Fruit fly (Drosophila melanogaster): ENCODE measurements around the gene cysu.
"Not testable (repeated sequence)": the region's sequence is repeated elsewhere in the genome, so short reads cannot be mapped to it uniquely, and the experiment has no call there.

The cysu gene

DNA sequence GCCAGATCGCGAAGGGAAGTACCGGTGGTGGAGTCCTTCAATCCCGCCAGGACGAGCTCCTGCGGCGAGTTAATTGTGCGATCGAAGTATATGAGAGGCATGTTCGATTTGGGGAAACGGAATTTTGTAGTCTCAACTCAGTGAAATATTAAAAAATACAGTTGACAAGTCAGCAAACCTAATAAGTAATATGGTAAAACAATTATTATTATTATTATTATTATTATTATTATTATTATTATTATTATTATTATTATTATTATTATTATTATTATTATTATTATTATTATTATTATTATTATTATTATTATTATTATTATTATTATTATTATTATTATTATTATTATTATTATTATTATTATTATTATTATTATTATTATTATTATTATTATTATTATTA lies 31.1 kb downstream of the cysu start, which contains the start of gene CG14330:
Gene CG14330, minus strand, starts transcription at position 101 of the 400 bp plus-strand sequence.
- not testable (repeated sequence) for TF ChIP-seq Dll, psq, CG8478 (optimal IDR thresholded peaks at IDR 0.05)

DNA sequence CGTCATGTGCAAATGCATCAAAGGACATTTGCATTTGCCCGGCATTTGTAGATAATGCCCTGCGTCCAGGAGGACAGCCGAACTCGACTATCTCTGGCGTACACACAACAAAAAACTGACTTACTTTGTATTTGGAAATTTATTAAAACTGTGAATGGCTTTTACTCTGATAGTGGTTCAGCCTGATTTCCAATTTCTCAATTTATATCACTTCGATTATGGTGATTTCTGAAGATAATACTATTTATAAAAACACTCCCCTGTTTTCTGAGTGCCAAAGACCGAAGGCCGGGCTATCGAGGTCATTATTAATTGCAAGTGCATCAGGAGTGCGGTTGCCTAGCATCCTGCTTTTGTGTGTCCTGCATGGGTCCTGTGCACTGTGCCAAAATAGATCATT lies 45.4 kb downstream of the cysu start:
- TF ChIP-seq EcR (GFP tag; optimal IDR thresholded peaks at IDR 0.05) (no peak), pan (optimal IDR thresholded peaks at IDR 0.05) (no peak), Dll (optimal IDR thresholded peaks at IDR 0.05) (no peak), psq (optimal IDR thresholded peaks at IDR 0.05) (no peak), usp (GFP tag; optimal IDR thresholded peaks at IDR 0.05) (no peak), CG8478 (optimal IDR thresholded peaks at IDR 0.05) (no peak)

DNA sequence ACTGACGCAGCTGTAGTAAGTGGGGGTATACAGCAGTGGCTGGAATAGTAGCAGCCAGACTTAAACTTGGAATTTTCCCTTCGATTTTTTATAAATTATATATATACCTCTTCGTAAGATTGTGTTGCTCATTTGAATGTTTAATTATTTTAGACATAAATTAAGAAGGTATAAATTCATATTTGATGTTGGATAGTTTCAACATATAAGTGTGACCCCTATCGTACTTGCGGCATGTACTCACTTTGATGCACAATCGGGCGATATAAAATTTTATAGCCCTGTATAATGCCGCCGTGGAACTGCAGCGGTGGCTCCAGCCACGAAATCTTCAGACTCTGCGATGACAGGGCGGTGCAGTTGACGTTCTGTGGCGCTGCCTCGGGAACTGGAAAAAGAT lies 55.7 kb downstream of the cysu start:
- TF ChIP-seq Dll (optimal IDR thresholded peaks at IDR 0.05) (no peak), psq (optimal IDR thresholded peaks at IDR 0.05) (no peak)

DNA sequence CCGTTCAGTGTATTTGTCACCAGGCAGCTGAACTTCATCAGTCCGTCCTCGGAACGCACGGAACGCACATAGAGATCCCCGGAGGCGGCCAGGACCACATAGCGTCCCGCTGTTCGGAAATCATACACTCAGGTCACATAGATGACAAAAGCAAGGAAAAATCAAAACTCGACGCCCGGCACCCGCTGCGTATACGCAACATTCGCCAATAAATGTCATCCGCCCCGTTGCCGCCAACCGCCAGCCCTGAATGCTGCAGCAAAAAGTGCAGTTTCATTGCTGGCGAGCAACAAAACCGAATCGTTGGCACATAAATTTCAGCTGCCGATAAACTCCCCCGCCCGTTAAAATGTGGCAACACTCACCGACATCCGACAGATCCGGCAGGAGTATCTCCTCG lies 66.5 kb downstream of the cysu start:
- TF ChIP-seq usp (GFP tag; optimal IDR thresholded peaks at IDR 0.05) (no peak), pan (optimal IDR thresholded peaks at IDR 0.05) (no peak), psq (optimal IDR thresholded peaks at IDR 0.05) (no peak), CG8478 (optimal IDR thresholded peaks at IDR 0.05) (no peak), EcR (GFP tag; optimal IDR thresholded peaks at IDR 0.05) (no peak), Dll (optimal IDR thresholded peaks at IDR 0.05) (no peak)

Data from whole organism.